Fruit fly (Drosophila melanogaster) whole organism, embryonic: ENCODE measurements around the gene Nepl12.

ENCODE experiments used
- Bteb2 ChIP-seq: fragments of 200-800 bp; sonication (Bioruptor generic); optimal IDR thresholded peaks from 2 replicates; lab custom pipeline; 2016; ENCODE audit warnings: missing biosample characterization, missing genetic modification characterization
- CG13775 ChIP-seq: fragments of 200-800 bp; sonication (Bioruptor generic); optimal IDR thresholded peaks from 3 replicates; lab custom pipeline; 2017; ENCODE audit warnings: missing biosample characterization, mild to moderate bottlenecking, missing genetic modification characterization
- CG17802 ChIP-seq: fragments of 200-800 bp; sonication (Bioruptor generic); optimal IDR thresholded peaks from 2 replicates; lab custom pipeline; 2018; ENCODE audit warnings: missing biosample characterization, mild to moderate bottlenecking, missing genetic modification characterization, moderate library complexity
- CG4328 ChIP-seq: fragments of 200-800 bp; sonication (Bioruptor generic); optimal IDR thresholded peaks from 3 replicates; lab custom pipeline; 2017; ENCODE audit warnings: missing biosample characterization, missing genetic modification reagents, missing genetic modification characterization
- CG4404 ChIP-seq: fragments of 200-800 bp; sonication (Bioruptor generic); IDR thresholded peaks from 2 replicates; pipeline ENCODE4 v1.3.6; 2022; ENCODE audit warnings: missing biosample characterization, missing genetic modification characterization
- CG7271 ChIP-seq: fragments of 200-800 bp; sonication (Bioruptor generic); optimal IDR thresholded peaks from 2 replicates; lab custom pipeline; 2018; ENCODE audit warnings: missing biosample characterization, mild to moderate bottlenecking, missing genetic modification characterization, moderate library complexity
- CG8944 ChIP-seq: fragments of 200-800 bp; sonication (Bioruptor generic); optimal IDR thresholded peaks from 3 replicates; lab custom pipeline; 2016; ENCODE audit warnings: missing biosample characterization, missing genetic modification characterization
- Fer2 ChIP-seq: fragments of 200-800 bp; sonication (Bioruptor generic); optimal IDR thresholded peaks from 2 replicates; lab custom pipeline; 2018; ENCODE audit warnings: missing biosample characterization, mild to moderate bottlenecking, missing genetic modification characterization, moderate library complexity
- Sry-β ChIP-seq: fragments of 200-800 bp; sonication (Bioruptor generic); optimal IDR thresholded peaks from 2 replicates; lab custom pipeline; 2018; ENCODE audit warnings: missing biosample characterization, mild to moderate bottlenecking, missing genetic modification characterization, moderate library complexity
- Xbp1 ChIP-seq: fragments of 200-800 bp; sonication (Bioruptor generic); optimal IDR thresholded peaks from 3 replicates; lab custom pipeline; 2016; ENCODE audit warnings: missing biosample characterization, mild to moderate bottlenecking, missing genetic modification characterization
- hb ChIP-seq: fragments of 200-800 bp; sonication (Bioruptor generic); IDR thresholded peaks from 3 replicates; pipeline ENCODE4 v1.3.6; 2022; ENCODE audit warnings: missing biosample characterization, missing genetic modification characterization; ENCODE audit not compliant: partially characterized antibody
- inv ChIP-seq: fragments of 200-800 bp; sonication (Bioruptor generic); IDR thresholded peaks from 2 replicates; pipeline ENCODE4 v1.3.6; 2022; ENCODE audit warnings: missing biosample characterization, missing genetic modification characterization; ENCODE audit not compliant: partially characterized antibody
- pan ChIP-seq, 4 experiments: fragments of >200 bp in 3 of 4; fragments of 200-800 bp in 1 of 4; sonication (Bioruptor generic) in 1 of 4; optimal IDR thresholded peaks in 3 of 4; IDR thresholded peaks in 1 of 4; 2 replicates each; pipeline versions ENCODE4 v1.3.6 to Lab custom; 2017 to 2022; ENCODE audit warnings: missing biosample characterization in 2 of 4, missing genetic modification characterization in 2 of 4, mixed read lengths in 1 of 4

DNA sequence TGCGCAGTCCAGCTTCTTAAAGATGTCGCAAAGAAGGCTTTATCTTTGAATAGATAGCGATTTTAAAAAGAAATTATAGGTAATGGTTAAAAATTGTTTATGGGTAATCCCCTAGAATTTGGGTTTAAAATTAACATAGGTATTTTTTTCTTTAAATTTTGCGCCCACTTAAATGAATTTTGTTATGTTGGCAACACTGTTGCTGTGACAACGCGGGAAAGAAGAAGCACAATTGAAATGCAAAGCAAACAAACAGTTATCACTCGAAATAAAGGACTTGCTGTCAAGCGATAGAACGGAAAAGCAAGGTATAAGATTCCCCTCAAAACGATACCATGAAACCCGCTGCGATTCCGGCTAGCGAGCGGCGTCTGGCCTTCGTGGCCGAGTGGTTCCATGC is 4.4 kb downstream of the Nepl12 start, which contains the start of gene nmdyn-D7:
- TF ChIP-seq CG17802 (tag; lab: Kevin White, UChicago) (no peak), CG13775 (GFP tag; lab: Kevin White, UChicago) (no peak), CG4328 (no peak), Xbp1 (GFP tag; lab: Kevin White, UChicago) (no peak), CG4404 (no peak), inv (no peak), pan (optimal IDR thresholded peaks at IDR 0.05; lab: Kevin White, UChicago) (no peak), pan (GFP tag; optimal IDR thresholded peaks at IDR 0.05 in 1 of 2, IDR thresholded peaks at IDR 0.05 in 1 of 2) (no peak), Sry-β (GFP tag; lab: Kevin White, UChicago) (no peak), Bteb2 (GFP tag; lab: Kevin White, UChicago) (no peak), CG7271 (no peak), hb (GFP tag; lab: Robert Waterston, UW) (0 out of 3 replicates have a peak, but pooled peaks have one; percentile 45), CG8944 (GFP tag; lab: Kevin White, UChicago) (no peak), Fer2 (tag; lab: Kevin White, UChicago) (no peak)
